Worm (Caenorhabditis elegans) whole organism, mixed stage, embryonic: ENCODE results near the gene F08H9.4.

Source experiments
- blmp-1 ChIP-seq: fragments of 150-350 bp; optimal IDR thresholded peaks from 2 replicates; lab custom pipeline; 2014; ENCODE audit warnings: missing biosample characterization, missing genetic modification characterization
- ceh-83 ChIP-seq: fragments of 200-800 bp; sonication (Bioruptor generic); optimal IDR thresholded peaks from 2 replicates; lab custom pipeline; 2018; ENCODE audit warnings: mild to moderate bottlenecking, missing genetic modification characterization, missing compliant biosample characterization
- flh-1 ChIP-seq: fragments of 200-800 bp; sonication (Bioruptor generic); optimal IDR thresholded peaks from 2 replicates; lab custom pipeline; 2018; ENCODE audit warnings: mild to moderate bottlenecking, missing genetic modification characterization, moderate library complexity, missing compliant biosample characterization
- ham-2 ChIP-seq: fragments of 200-800 bp; sonication (Bioruptor generic); optimal IDR thresholded peaks from 2 replicates; lab custom pipeline; 2018; ENCODE audit warnings: mild to moderate bottlenecking, missing genetic modification characterization, missing compliant biosample characterization
- hlh-1 ChIP-seq: fragments of 150-350 bp; optimal IDR thresholded peaks from 2 replicates; lab custom pipeline; 2014; ENCODE audit warnings: missing biosample characterization, missing genetic modification reagents, missing genetic modification characterization
- lsy-2 ChIP-seq: fragments of 150-350 bp; optimal IDR thresholded peaks from 2 replicates; lab custom pipeline; 2014; ENCODE audit warnings: missing biosample characterization, missing genetic modification characterization
- nhr-237 ChIP-seq: fragments of 150-350 bp; optimal IDR thresholded peaks from 2 replicates; lab custom pipeline; 2014; ENCODE audit warnings: missing biosample characterization, missing genetic modification characterization
- nhr-28 ChIP-seq: fragments of 150-350 bp; optimal IDR thresholded peaks from 2 replicates; lab custom pipeline; 2014; ENCODE audit warnings: missing biosample characterization, missing genetic modification characterization
- nhr-76 ChIP-seq: sonication (generic microtip); optimal IDR thresholded peaks from 2 replicates; lab custom pipeline; 2017; ENCODE audit warnings: missing biosample characterization, missing genetic modification characterization
- sem-2 ChIP-seq: fragments of 200-800 bp; sonication (Bioruptor generic); optimal IDR thresholded peaks from 2 replicates; lab custom pipeline; 2018; ENCODE audit warnings: mild to moderate bottlenecking, missing genetic modification characterization, missing compliant biosample characterization
- sptf-1 ChIP-seq: sonication (generic microtip); optimal IDR thresholded peaks from 2 replicates; lab custom pipeline; 2017; ENCODE audit warnings: mild to moderate bottlenecking, missing genetic modification characterization, moderate library complexity, missing compliant biosample characterization
- unc-120 ChIP-seq: sonication (generic microtip); optimal IDR thresholded peaks from 2 replicates; lab custom pipeline; 2017; ENCODE audit warnings: missing genetic modification characterization, missing compliant biosample characterization; ENCODE audit not compliant: poor library complexity, severe bottlenecking
- unc-39 ChIP-seq: fragments of 150-350 bp; optimal IDR thresholded peaks from 2 replicates; lab custom pipeline; 2014; ENCODE audit warnings: missing biosample characterization, missing genetic modification characterization
- zip-8 ChIP-seq: fragments of 150-350 bp; optimal IDR thresholded peaks from 2 replicates; lab custom pipeline; 2014; ENCODE audit warnings: missing biosample characterization, missing genetic modification characterization

The F08H9.4 gene

DNA sequence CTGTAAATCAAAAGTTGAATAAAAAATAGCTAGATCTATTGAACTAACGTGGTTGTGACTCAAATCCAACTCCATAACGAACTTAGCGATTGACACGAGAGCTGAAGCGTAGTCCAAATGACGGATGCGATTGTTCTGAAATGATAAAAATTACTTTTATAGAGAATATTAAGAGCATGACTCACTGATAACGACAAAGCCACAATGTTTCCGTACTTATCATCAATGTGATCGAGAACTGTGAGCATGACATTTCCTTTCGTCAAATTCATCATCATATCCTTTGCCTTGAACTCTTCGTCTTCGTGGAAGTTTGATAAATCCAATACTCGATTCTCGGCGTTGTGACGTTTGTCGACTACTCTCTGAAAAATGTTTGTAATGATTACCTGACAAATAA is 50.2 kb downstream of the F08H9.4 start:
- TF ChIP-seq flh-1 (GFP tag; lab: Kevin White, UChicago) (no peak), nhr-28 (tag; lab: Kevin White, UChicago) (no peak), blmp-1 (tag; lab: Kevin White, UChicago) (no peak), nhr-76 (no peak), ham-2 (GFP tag; lab: Kevin White, UChicago) (no peak), nhr-237 (no peak), unc-39 (tag; lab: Kevin White, UChicago) (no peak), sptf-1 (no peak), lsy-2 (tag; lab: Kevin White, UChicago) (no peak), hlh-1 (tag; lab: Kevin White, UChicago) (no peak), zip-8 (tag; lab: Kevin White, UChicago) (no peak), ceh-83 (GFP tag; lab: Kevin White, UChicago) (no peak), unc-120 (tag; lab: Kevin White, UChicago) (no peak), sem-2 (GFP tag; lab: Kevin White, UChicago) (no peak)
